Fruit fly (Drosophila melanogaster): ENCODE data around the gene Jon74E.
A peak's percentile ranks its signal among the peaks of the same experiment; 100 is the strongest.

The Jon74E gene

DNA sequence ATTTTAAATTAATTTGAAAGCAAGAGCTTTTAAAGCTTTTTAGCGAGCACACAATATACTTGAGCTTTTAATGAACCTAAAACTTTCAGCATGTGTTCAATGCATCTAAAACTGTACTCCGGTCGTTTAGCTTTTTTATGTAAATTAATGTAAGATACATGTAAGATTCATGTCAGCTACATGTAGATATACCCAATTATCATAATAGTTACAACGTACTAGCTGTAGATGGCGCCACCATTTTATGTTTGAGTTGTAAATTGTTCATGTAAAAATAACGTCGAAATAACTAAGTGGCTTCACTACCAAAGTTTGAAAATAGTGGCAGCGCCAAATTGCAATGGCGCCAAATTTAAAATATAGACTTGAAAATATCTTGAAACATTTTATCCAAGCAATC is 48.0 kb upstream of the Jon74E start (continued):
- TF ChIP-seq CG12744 (GFP tag; optimal IDR thresholded peaks at IDR 0.05) (peak; percentile 18), CG1832 (GFP tag; optimal IDR thresholded peaks at IDR 0.05) (no peak), CG12769 (tag; optimal IDR thresholded peaks at IDR 0.05) (peak; percentile 23), Sry-δ (GFP tag; optimal IDR thresholded peaks at IDR 0.05) (peak; percentile 26), CG34422 (GFP tag; IDR thresholded peaks at IDR 0.05) (no peak), CG13424 (tag; optimal IDR thresholded peaks at IDR 0.05) (peak; percentile 1), Trl (optimal IDR thresholded peaks at IDR 0.05) (no peak), Trl (GFP tag; optimal IDR thresholded peaks at IDR 0.05) (peak; percentile 25), CG8478 (optimal IDR thresholded peaks at IDR 0.05) (peak; percentile 78), CG17328 (GFP tag; IDR thresholded peaks at IDR 0.05) (no peak), pan (optimal IDR thresholded peaks at IDR 0.05) (no peak), pan (GFP tag; optimal IDR thresholded peaks at IDR 0.05 in 1 of 2, IDR thresholded peaks at IDR 0.05 in 1 of 2) (no peak), inv (GFP tag; IDR thresholded peaks at IDR 0.05; ENCODE audit: partially characterized antibody) (peak; percentile 38; the same call in 1 of the 2 replicates), Dp (GFP tag; optimal IDR thresholded peaks at IDR 0.05) (peak; percentile 99), CG16813 (GFP tag; IDR thresholded peaks at IDR 0.05; ENCODE audit: partially characterized antibody) (peak; percentile 61; the same call in 2 of the 3 replicates), BtbVII (GFP tag; optimal IDR thresholded peaks at IDR 0.05) (no peak), CG12155 (GFP tag; optimal IDR thresholded peaks at IDR 0.05) (peak; percentile 22), cato (GFP tag; optimal IDR thresholded peaks at IDR 0.05; ENCODE audit: borderline replicate concordance) (no peak), CG9727 (GFP tag; optimal IDR thresholded peaks at IDR 0.05) (no peak), CG6654 (GFP tag; optimal IDR thresholded peaks at IDR 0.05) (peak; percentile 99), CG7745 (tag; optimal IDR thresholded peaks at IDR 0.05) (peak; percentile 60), p53 (GFP tag; optimal IDR thresholded peaks at IDR 0.05) (no peak), CG8944 (GFP tag; optimal IDR thresholded peaks at IDR 0.05) (no peak), CG15269 (tag; optimal IDR thresholded peaks at IDR 0.05) (no peak), CG31365 (tag; optimal IDR thresholded peaks at IDR 0.05) (peak; percentile 21), CG42726 (GFP tag; IDR thresholded peaks at IDR 0.05; ENCODE audit: partially characterized antibody) (peak; percentile 81), fd64A (GFP tag; optimal IDR thresholded peaks at IDR 0.05) (no peak), CG10267 (tag; optimal IDR thresholded peaks at IDR 0.05) (peak; percentile 55), Abd-B (GFP tag; optimal IDR thresholded peaks at IDR 0.05) (peak; percentile 10), PHDP (tag; optimal IDR thresholded peaks at IDR 0.05) (peak; percentile 8), chn (GFP tag; optimal IDR thresholded peaks at IDR 0.05) (no peak), pum (GFP tag; optimal IDR thresholded peaks at IDR 0.05) (peak; percentile 16), Dll (GFP tag; IDR thresholded peaks at IDR 0.05; ENCODE audit: partially characterized antibody) (no peak), luna (GFP tag; optimal IDR thresholded peaks at IDR 0.05) (peak; percentile 27), Hmx (GFP tag; optimal IDR thresholded peaks at IDR 0.05) (no peak), psq (GFP tag; optimal IDR thresholded peaks at IDR 0.05) (no peak), B-H1 (GFP tag; IDR thresholded peaks at IDR 0.05) (no peak), CG15696 (tag; optimal IDR thresholded peaks at IDR 0.05) (peak; percentile 31), phol (tag; optimal IDR thresholded peaks at IDR 0.05) (peak; percentile 27), Doc3 (GFP tag; IDR thresholded peaks at IDR 0.05; ENCODE audit: partially characterized antibody) (no peak), Hmr (GFP tag; optimal IDR thresholded peaks at IDR 0.05) (peak; percentile 66), klu (GFP tag; IDR thresholded peaks at IDR 0.05) (no peak), lbe (GFP tag; optimal IDR thresholded peaks at IDR 0.05) (peak; percentile 66), Stat92E (GFP tag; optimal IDR thresholded peaks at IDR 0.05) (peak in 1 of 3 experiments; percentile 92), CG12071 (GFP tag; optimal IDR thresholded peaks at IDR 0.05) (no peak), CTCF (GFP tag; optimal IDR thresholded peaks at IDR 0.05) (peak; percentile 96), Dad (GFP tag; optimal IDR thresholded peaks at IDR 0.05) (peak; percentile 10), ap (GFP tag; IDR thresholded peaks at IDR 0.05) (no peak), CG10654 (GFP tag; optimal IDR thresholded peaks at IDR 0.05) (no peak), exex (tag; optimal IDR thresholded peaks at IDR 0.05) (peak; percentile 73), CG33557 (GFP tag; optimal IDR thresholded peaks at IDR 0.05) (no peak), odd (GFP tag; optimal IDR thresholded peaks at IDR 0.05) (no peak)
